Worm (Caenorhabditis elegans) whole organism, midembryonic: ENCODE results near the gene cope-1.

ENCODE experiments used
- T22C8.4 ChIP-seq: fragments of 200-800 bp; sonication (Bioruptor generic); IDR thresholded peaks from 2 replicates; pipeline ENCODE4 v1.3.6; 2022; ENCODE audit warnings: missing genetic modification characterization, missing compliant biosample characterization
- cog-1 ChIP-seq: sonication (generic microtip); optimal IDR thresholded peaks from 2 replicates; lab custom pipeline; 2016; ENCODE audit warnings: missing genetic modification characterization, missing compliant biosample characterization
- flt-1 ChIP-seq: fragments of 200-800 bp; sonication (Bioruptor generic); IDR thresholded peaks from 2 replicates; pipeline ENCODE4 v1.3.6; 2022; ENCODE audit warnings: missing genetic modification characterization, missing compliant biosample characterization
- klf-2 ChIP-seq: fragments of 200-800 bp; sonication (Bioruptor generic); conservative IDR thresholded peaks from 2 replicates; pipeline ENCODE4 v1.3.6; 2022; ENCODE audit warnings: missing genetic modification reagents, missing genetic modification characterization, missing compliant biosample characterization
- med-1 ChIP-seq: sonication (generic microtip); optimal IDR thresholded peaks from 2 replicates; lab custom pipeline; 2017; ENCODE audit warnings: missing genetic modification characterization, mild to moderate bottlenecking, missing compliant biosample characterization, antibody characterized with exemption, missing genetic modification reagents; ENCODE audit not compliant: insufficient read depth
- tab-1 ChIP-seq: fragments of 200-800 bp; sonication (Bioruptor generic); IDR thresholded peaks from 2 replicates; pipeline ENCODE4 v1.3.6; 2022; ENCODE audit warnings: missing genetic modification characterization, missing compliant biosample characterization

- TF ChIP-seq flt-1 (GFP tag; lab: Robert Waterston, UW): no peak
- no peak for TF ChIP-seq klf-2 (GFP tag; lab: Robert Waterston, UW)
- TF ChIP-seq T22C8.4 (GFP tag; lab: Robert Waterston, UW): no peak
- TF ChIP-seq med-1: no peak
- no peak for TF ChIP-seq tab-1 (GFP tag; lab: Robert Waterston, UW)
- no peak for TF ChIP-seq cog-1 (tag; lab: Kevin White, UChicago)
Observed at ce11 chrIII:13411202-13411601, 14.9 kb upstream of the cope-1 start.
